Fruit fly (Drosophila melanogaster) whole organism, embryonic: ENCODE results near the gene IKKepsilon.

Experiments used
- B-H1 ChIP-seq: fragments of 200-800 bp; sonication (Bioruptor generic); IDR thresholded peaks from 3 replicates; pipeline ENCODE4 v1.3.6; 2022; ENCODE audit warnings: missing biosample characterization, missing genetic modification characterization
- BEAF-32 ChIP-seq: fragments of 200-800 bp; sonication (Bioruptor generic); optimal IDR thresholded peaks from 3 replicates; lab custom pipeline; 2017; ENCODE audit warnings: missing biosample characterization, missing genetic modification characterization, mild to moderate bottlenecking, moderate library complexity, missing genetic modification reagents
- BtbVII ChIP-seq: fragments of 200-800 bp; sonication (Bioruptor generic); optimal IDR thresholded peaks from 3 replicates; lab custom pipeline; 2017; ENCODE audit warnings: missing biosample characterization, mild to moderate bottlenecking, missing genetic modification characterization
- CG10267 ChIP-seq: fragments of 200-800 bp; sonication (Bioruptor generic); optimal IDR thresholded peaks from 2 replicates; lab custom pipeline; 2018; ENCODE audit warnings: missing biosample characterization, mild to moderate bottlenecking, missing genetic modification characterization, moderate library complexity
- CG10565 ChIP-seq: fragments of 200-800 bp; sonication (Bioruptor generic); optimal IDR thresholded peaks from 3 replicates; lab custom pipeline; 2016; ENCODE audit warnings: missing biosample characterization, mild to moderate bottlenecking, missing genetic modification characterization
- CG11456 ChIP-seq: fragments of 200-800 bp; sonication (Bioruptor generic); IDR thresholded peaks from 3 replicates; pipeline ENCODE4 v1.3.6; 2022; ENCODE audit warnings: missing biosample characterization, missing genetic modification characterization
- CG11695 ChIP-seq: fragments of 200-800 bp; sonication (Bioruptor generic); IDR thresholded peaks from 3 replicates; pipeline ENCODE4 v1.3.6; 2022; ENCODE audit warnings: missing biosample characterization, missing genetic modification characterization
- CG12219 ChIP-seq: fragments of 200-800 bp; sonication (Bioruptor generic); optimal IDR thresholded peaks from 3 replicates; lab custom pipeline; 2018; ENCODE audit warnings: missing biosample characterization, mild to moderate bottlenecking, missing genetic modification characterization
- CG13296 ChIP-seq: fragments of 200-800 bp; sonication (Bioruptor generic); optimal IDR thresholded peaks from 3 replicates; lab custom pipeline; 2018; ENCODE audit warnings: missing biosample characterization, mild to moderate bottlenecking, missing genetic modification characterization
- CG13894 ChIP-seq: fragments of 200-800 bp; sonication (Bioruptor generic); optimal IDR thresholded peaks from 3 replicates; lab custom pipeline; 2018; ENCODE audit warnings: missing biosample characterization, mild to moderate bottlenecking, missing genetic modification characterization, moderate library complexity
- CG14710 ChIP-seq: fragments of 200-800 bp; sonication (Bioruptor generic); optimal IDR thresholded peaks from 3 replicates; lab custom pipeline; 2019; ENCODE audit warnings: missing biosample characterization, mild to moderate bottlenecking, missing genetic modification characterization, moderate library complexity
- CG1602 ChIP-seq: fragments of 200-800 bp; sonication (Bioruptor generic); optimal IDR thresholded peaks from 3 replicates; lab custom pipeline; 2016; ENCODE audit warnings: missing biosample characterization, missing genetic modification characterization
- CG1603 ChIP-seq: fragments of 200-800 bp; sonication (Bioruptor generic); optimal IDR thresholded peaks from 2 replicates; lab custom pipeline; 2019; ENCODE audit warnings: missing biosample characterization, mild to moderate bottlenecking, missing genetic modification characterization, moderate library complexity
- CG17612 ChIP-seq: fragments of 200-800 bp; sonication (Bioruptor generic); IDR thresholded peaks from 2 replicates; pipeline ENCODE4 v1.3.6; 2022; ENCODE audit warnings: missing biosample characterization, missing genetic modification characterization
- CG17802 ChIP-seq: fragments of 200-800 bp; sonication (Bioruptor generic); optimal IDR thresholded peaks from 2 replicates; lab custom pipeline; 2018; ENCODE audit warnings: missing biosample characterization, mild to moderate bottlenecking, missing genetic modification characterization, moderate library complexity
- CG17912 ChIP-seq: fragments of 200-800 bp; sonication (Bioruptor generic); optimal IDR thresholded peaks from 2 replicates; lab custom pipeline; 2018; ENCODE audit warnings: missing biosample characterization, mild to moderate bottlenecking, missing genetic modification characterization
- CG2875 ChIP-seq: fragments of 200-800 bp; sonication (Bioruptor generic); optimal IDR thresholded peaks from 2 replicates; lab custom pipeline; 2017; ENCODE audit warnings: missing biosample characterization, mild to moderate bottlenecking, missing genetic modification characterization, missing genetic modification reagents
- CG30403 ChIP-seq: fragments of 200-800 bp; sonication (Bioruptor generic); optimal IDR thresholded peaks from 3 replicates; lab custom pipeline; 2016; ENCODE audit warnings: missing biosample characterization, missing genetic modification characterization
- CG30431 ChIP-seq: fragments of 200-800 bp; sonication (Bioruptor generic); optimal IDR thresholded peaks from 2 replicates; lab custom pipeline; 2017; ENCODE audit warnings: missing biosample characterization, missing genetic modification characterization
- CG31365 ChIP-seq: fragments of 200-800 bp; sonication (Bioruptor generic); optimal IDR thresholded peaks from 2 replicates; lab custom pipeline; 2018; ENCODE audit warnings: missing biosample characterization, mild to moderate bottlenecking, missing genetic modification characterization
- CG34422 ChIP-seq: fragments of 200-800 bp; sonication (Bioruptor generic); IDR thresholded peaks from 3 replicates; pipeline ENCODE4 v1.3.6; 2022; ENCODE audit warnings: missing biosample characterization, missing genetic modification characterization
- CG5245 ChIP-seq: fragments of 200-800 bp; sonication (Bioruptor generic); optimal IDR thresholded peaks from 3 replicates; lab custom pipeline; 2016; ENCODE audit warnings: missing biosample characterization, missing genetic modification characterization
- CG6689 ChIP-seq: fragments of 200-800 bp; sonication (Bioruptor generic); IDR thresholded peaks from 2 replicates; pipeline ENCODE4 v1.3.6; 2022; ENCODE audit warnings: missing biosample characterization, missing genetic modification characterization
- CG6813 ChIP-seq: fragments of 200-800 bp; sonication (Bioruptor generic); optimal IDR thresholded peaks from 2 replicates; lab custom pipeline; 2017; ENCODE audit warnings: missing biosample characterization, missing genetic modification characterization, mild to moderate bottlenecking, moderate library complexity, missing genetic modification reagents
- Dek ChIP-seq: fragments of 200-800 bp; sonication (Bioruptor generic); optimal IDR thresholded peaks from 3 replicates; lab custom pipeline; 2019; ENCODE audit warnings: missing biosample characterization, mild to moderate bottlenecking, missing genetic modification characterization, moderate library complexity
- Fer1 ChIP-seq: fragments of 200-800 bp; sonication (Bioruptor generic); optimal IDR thresholded peaks from 2 replicates; lab custom pipeline; 2017; ENCODE audit warnings: missing biosample characterization, mild to moderate bottlenecking, missing genetic modification characterization
- Hand ChIP-seq: fragments of 200-800 bp; sonication (Bioruptor generic); optimal IDR thresholded peaks from 2 replicates; lab custom pipeline; 2017; ENCODE audit warnings: mild to moderate bottlenecking, missing biosample characterization, missing genetic modification reagents, missing genetic modification characterization
- Hmx ChIP-seq: fragments of 200-800 bp; sonication (Bioruptor generic); optimal IDR thresholded peaks from 2 replicates; lab custom pipeline; 2016; ENCODE audit warnings: missing biosample characterization, missing genetic modification characterization
- NFAT ChIP-seq: fragments of 200-800 bp; sonication (Bioruptor generic); IDR thresholded peaks from 2 replicates; pipeline ENCODE4 v1.3.6; 2022; ENCODE audit warnings: missing biosample characterization, missing genetic modification characterization
- Taf1 ChIP-seq: fragments of 200-800 bp; sonication (Bioruptor generic); IDR thresholded peaks from 2 replicates; pipeline ENCODE4 v1.3.6; 2022; ENCODE audit warnings: missing biosample characterization, missing genetic modification characterization
- Tbp ChIP-seq: fragments of >200 bp; optimal IDR thresholded peaks from 2 replicates; lab custom pipeline; 2018; ENCODE audit warnings: missing biosample characterization, missing genetic modification characterization
- Xrp1 ChIP-seq: fragments of 200-800 bp; sonication (Bioruptor generic); IDR thresholded peaks from 2 replicates; pipeline ENCODE4 v1.3.6; 2022; ENCODE audit warnings: missing biosample characterization, missing genetic modification characterization
- az2 ChIP-seq: fragments of 200-800 bp; sonication (Bioruptor generic); optimal IDR thresholded peaks from 3 replicates; lab custom pipeline; 2016; ENCODE audit warnings: missing biosample characterization, missing genetic modification characterization
- br ChIP-seq: fragments of >200 bp; optimal IDR thresholded peaks from 2 replicates; lab custom pipeline; 2017
- caup ChIP-seq: fragments of 200-800 bp; sonication (Bioruptor generic); optimal IDR thresholded peaks from 3 replicates; lab custom pipeline; 2017; ENCODE audit warnings: missing biosample characterization, mild to moderate bottlenecking, missing genetic modification characterization, moderate library complexity; ENCODE audit not compliant: severe bottlenecking
- chm ChIP-seq: fragments of 200-800 bp; sonication (Bioruptor generic); IDR thresholded peaks from 2 replicates; pipeline ENCODE4 v1.3.6; 2022; ENCODE audit warnings: missing biosample characterization, missing genetic modification characterization
- chn ChIP-seq: fragments of 200-800 bp; sonication (Bioruptor generic); optimal IDR thresholded peaks from 2 replicates; lab custom pipeline; 2016; ENCODE audit warnings: missing biosample characterization, missing genetic modification characterization
- corto ChIP-seq: fragments of 200-800 bp; sonication (Bioruptor generic); optimal IDR thresholded peaks from 2 replicates; lab custom pipeline; 2016; ENCODE audit warnings: missing biosample characterization, mild to moderate bottlenecking, missing genetic modification characterization, moderate library complexity
- eve ChIP-seq, 2 experiments: fragments of >200 bp; optimal IDR thresholded peaks; 2 replicates each; lab custom pipeline; 2017; ENCODE audit warnings: missing biosample characterization in 2 of 2, missing genetic modification characterization in 2 of 2
- fd102C ChIP-seq: fragments of 200-800 bp; sonication (Bioruptor generic); optimal IDR thresholded peaks from 2 replicates; lab custom pipeline; 2018; ENCODE audit warnings: missing biosample characterization, mild to moderate bottlenecking, missing genetic modification characterization, moderate library complexity
- gem ChIP-seq: fragments of 200-800 bp; sonication (Bioruptor generic); optimal IDR thresholded peaks from 2 replicates; lab custom pipeline; 2019; ENCODE audit warnings: missing biosample characterization, mild to moderate bottlenecking, missing genetic modification characterization, moderate library complexity
- gsb ChIP-seq: fragments of 200-800 bp; sonication (Bioruptor generic); IDR thresholded peaks from 2 replicates; pipeline ENCODE4 v1.3.6; 2022; ENCODE audit warnings: missing biosample characterization, missing genetic modification characterization
- gt ChIP-seq: fragments of 200-800 bp; sonication (Bioruptor generic); IDR thresholded peaks from 2 replicates; pipeline ENCODE4 v1.3.6; 2022; ENCODE audit warnings: missing biosample characterization, missing genetic modification characterization
- h ChIP-seq: fragments of >200 bp; optimal IDR thresholded peaks from 2 replicates; lab custom pipeline; 2017
- kay ChIP-seq: fragments of 200-800 bp; sonication (Bioruptor generic); optimal IDR thresholded peaks from 2 replicates; lab custom pipeline; 2016; ENCODE audit warnings: missing biosample characterization, missing genetic modification characterization
- knrl ChIP-seq: fragments of 200-800 bp; sonication (Bioruptor generic); IDR thresholded peaks from 3 replicates; pipeline ENCODE4 v1.3.6; 2022; ENCODE audit warnings: missing biosample characterization, missing genetic modification characterization; ENCODE audit not compliant: partially characterized antibody
- oc ChIP-seq: fragments of 200-800 bp; sonication (Bioruptor generic); optimal IDR thresholded peaks from 2 replicates; lab custom pipeline; 2018; ENCODE audit warnings: missing biosample characterization, mild to moderate bottlenecking, missing genetic modification characterization, moderate library complexity
- ro ChIP-seq: fragments of 200-800 bp; sonication (Bioruptor generic); IDR thresholded peaks from 2 replicates; pipeline ENCODE4 v1.3.6; 2022; ENCODE audit warnings: missing biosample characterization, missing genetic modification characterization
- run ChIP-seq: fragments of 200-800 bp; sonication (Bioruptor generic); optimal IDR thresholded peaks from 3 replicates; lab custom pipeline; 2018; ENCODE audit warnings: missing biosample characterization, mild to moderate bottlenecking, missing genetic modification characterization
- sc ChIP-seq, 3 experiments: fragments of >200 bp in 2 of 3; fragments of 200-800 bp in 1 of 3; sonication (Bioruptor generic) in 1 of 3; optimal IDR thresholded peaks; 2 replicates in 2 of 3; 3 replicates in 1 of 3; lab custom pipeline; 2017; ENCODE audit warnings: mild to moderate bottlenecking in 1 of 3, missing biosample characterization in 1 of 3, missing genetic modification characterization in 1 of 3, missing genetic modification reagents in 1 of 3
- tin ChIP-seq: fragments of 200-800 bp; sonication (Bioruptor generic); optimal IDR thresholded peaks from 3 replicates; lab custom pipeline; 2016; ENCODE audit warnings: missing biosample characterization, missing genetic modification characterization

Gene IKKepsilon

dm6 chr2L:20649891-20650290, 26.0 kb upstream of the IKKepsilon start, which contains the start of gene CG2611 (continued):
- peak; percentile 9; the same call in 1 of the 2 replicates for TF ChIP-seq chm (GFP tag; lab: Robert Waterston, UW)
- no peak for TF ChIP-seq Tbp (GFP tag; lab: Kevin White, UChicago)
- TF ChIP-seq kay (GFP tag; lab: Kevin White, UChicago) = peak; percentile 9
- TF ChIP-seq caup (GFP tag; lab: Kevin White, UChicago) = peak; percentile 12
- TF ChIP-seq br (lab: Kevin White, UChicago) = no peak
- TF ChIP-seq chn (GFP tag; lab: Kevin White, UChicago) = peak; percentile 48
- TF ChIP-seq CG10565 = no peak
- TF ChIP-seq sc (optimal IDR thresholded peaks at IDR 0.05; lab: Kevin White, UChicago) = no peak
- TF ChIP-seq sc (GFP tag; optimal IDR thresholded peaks at IDR 0.05; lab: Kevin White, UChicago) = no peak
- TF ChIP-seq CG34422 (GFP tag; lab: Robert Waterston, UW) = peak; percentile 75; the same call in 2 of the 3 replicates
- no peak for TF ChIP-seq CG12219 (GFP tag; lab: Kevin White, UChicago)
- no peak for TF ChIP-seq fd102C (GFP tag; lab: Kevin White, UChicago)
- peak; percentile 22 for TF ChIP-seq Hand (GFP tag; lab: Kevin White, UChicago)
- TF ChIP-seq CG1602 = no peak
- TF ChIP-seq CG6813 (GFP tag; lab: Kevin White, UChicago) = no peak
- peak; percentile 62 for TF ChIP-seq tin (GFP tag; lab: Kevin White, UChicago)
- TF ChIP-seq CG30403 (GFP tag; lab: Kevin White, UChicago) = peak; percentile 61
- no peak for TF ChIP-seq h (lab: Kevin White, UChicago)
- no peak for TF ChIP-seq CG13894 (tag; lab: Kevin White, UChicago)
- peak; percentile 53; the same call in 1 of the 3 replicates for TF ChIP-seq CG11456 (GFP tag; lab: Robert Waterston, UW)
- no peak for TF ChIP-seq Taf1 (GFP tag; lab: Robert Waterston, UW)
- TF ChIP-seq NFAT (GFP tag; lab: Robert Waterston, UW) = no peak
- no peak for TF ChIP-seq CG17802
- no peak for TF ChIP-seq B-H1 (GFP tag; lab: Robert Waterston, UW)
- TF ChIP-seq gsb (GFP tag; lab: Robert Waterston, UW) = no peak
- no peak for TF ChIP-seq BtbVII
- TF ChIP-seq CG10267 (tag; lab: Kevin White, UChicago) = peak; percentile 21
- 0 out of 3 replicates have a peak, but pooled peaks have one; percentile 34 for TF ChIP-seq knrl
- no peak for TF ChIP-seq Dek (tag; lab: Kevin White, UChicago)
- no peak for TF ChIP-seq run (tag; lab: Kevin White, UChicago)
- no peak for TF ChIP-seq Hmx
- TF ChIP-seq az2 = peak; percentile 59
- no peak for TF ChIP-seq gem (tag; lab: Kevin White, UChicago)
- TF ChIP-seq eve (GFP tag; optimal IDR thresholded peaks at IDR 0.05; lab: Kevin White, UChicago) = no peak
- TF ChIP-seq BEAF-32 (GFP tag; lab: Kevin White, UChicago) = peak; percentile 55
- TF ChIP-seq CG6689 (GFP tag; lab: Robert Waterston, UW) = peak; percentile 43; the same call in 1 of the 2 replicates
- no peak for TF ChIP-seq CG31365
- peak; percentile 56 for TF ChIP-seq Xrp1
- TF ChIP-seq corto = no peak
- TF ChIP-seq CG1603 (tag; lab: Kevin White, UChicago) = peak; percentile 66
- TF ChIP-seq gt (GFP tag; lab: Robert Waterston, UW) = no peak
- TF ChIP-seq Fer1 (GFP tag; lab: Kevin White, UChicago) = peak; percentile 38
- peak; percentile 36 for TF ChIP-seq CG13296
- TF ChIP-seq CG14710 (tag; lab: Kevin White, UChicago) = peak; percentile 31
- no peak for TF ChIP-seq oc (tag; lab: Kevin White, UChicago)
- no peak for TF ChIP-seq CG5245 (GFP tag; lab: Kevin White, UChicago)
- no peak for TF ChIP-seq CG17912 (GFP tag; lab: Kevin White, UChicago)
- no peak for TF ChIP-seq CG30431 (GFP tag; lab: Kevin White, UChicago)
- TF ChIP-seq CG2875 (GFP tag; lab: Kevin White, UChicago) = peak; percentile 5
- 0 out of 3 replicates have a peak, but pooled peaks have one; percentile 39 for TF ChIP-seq CG11695
- TF ChIP-seq ro (GFP tag; lab: Robert Waterston, UW) = no peak
- no peak for TF ChIP-seq CG17612
